Fruit fly (Drosophila melanogaster): ENCODE data around the gene CG17327.

DNA sequence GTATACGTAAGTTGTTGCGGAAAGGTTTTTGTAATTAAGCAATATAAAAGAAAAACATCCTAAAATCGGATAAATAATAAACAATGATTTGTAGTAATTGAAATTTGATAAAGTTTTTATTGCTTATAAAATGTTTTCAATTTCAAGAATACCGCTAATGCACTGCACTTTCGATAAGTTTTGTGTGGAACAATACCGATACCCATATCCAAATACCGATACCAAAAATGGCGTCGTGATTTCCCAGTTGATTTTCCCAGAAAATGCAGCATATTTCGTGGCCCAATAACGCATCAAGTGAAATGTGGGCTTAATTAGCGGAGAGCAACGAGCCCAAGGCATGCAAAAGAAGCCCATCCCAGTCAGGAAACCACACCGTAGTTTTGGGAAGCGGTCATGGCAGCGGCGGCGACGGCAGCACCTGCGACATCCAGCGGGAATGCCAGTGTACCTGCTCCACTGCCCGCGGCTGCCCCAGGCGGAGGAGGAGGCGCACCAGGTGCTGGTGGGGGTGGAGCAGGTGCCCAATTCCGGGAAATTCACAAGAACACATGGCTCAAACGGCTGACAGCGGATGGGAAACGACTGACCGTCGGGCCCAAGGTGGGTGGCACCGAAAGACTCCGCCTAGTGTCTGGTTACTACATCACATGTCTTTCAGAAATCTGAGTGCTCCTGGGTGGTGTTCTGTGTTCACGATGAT is 11.5 kb downstream of the CG17327 start, which contains the start of gene CG31342:
- TF ChIP-seq usp (GFP tag; optimal IDR thresholded peaks at IDR 0.05) = no peak
- no peak for TF ChIP-seq EcR (GFP tag; optimal IDR thresholded peaks at IDR 0.05)
- no peak for TF ChIP-seq psq (optimal IDR thresholded peaks at IDR 0.05)
- TF ChIP-seq CG8478 (optimal IDR thresholded peaks at IDR 0.05) = no peak
- TF ChIP-seq Dll (optimal IDR thresholded peaks at IDR 0.05) = no peak
